Worm (Caenorhabditis elegans) whole organism, L3 larva: ENCODE data around the gene F02E11.2.

Source experiments
- R02D3.7 ChIP-seq: fragments of 150-350 bp; optimal IDR thresholded peaks from 2 replicates; lab custom pipeline; 2014; ENCODE audit warnings: missing biosample characterization, missing genetic modification characterization
- ZK546.5 ChIP-seq: sonication (generic microtip); optimal IDR thresholded peaks from 2 replicates; lab custom pipeline; 2017; ENCODE audit warnings: missing biosample characterization, missing genetic modification characterization
- aly-2 ChIP-seq: fragments of 150-350 bp; optimal IDR thresholded peaks from 2 replicates; lab custom pipeline; 2014; ENCODE audit warnings: missing biosample characterization, missing genetic modification characterization
- ama-1 ChIP-seq: fragments of 150-350 bp; optimal IDR thresholded peaks from 2 replicates; lab custom pipeline; 2018
- ceh-28 ChIP-seq: fragments of 150-350 bp; optimal IDR thresholded peaks from 2 replicates; lab custom pipeline; 2014; ENCODE audit warnings: missing biosample characterization, missing genetic modification reagents, missing genetic modification characterization
- ceh-9 ChIP-seq: sonication (generic microtip); optimal IDR thresholded peaks from 2 replicates; lab custom pipeline; 2018; ENCODE audit warnings: missing biosample characterization, missing genetic modification characterization
- elt-1 ChIP-seq: fragments of 150-350 bp; optimal IDR thresholded peaks from 2 replicates; lab custom pipeline; 2014; ENCODE audit warnings: missing biosample characterization, missing genetic modification characterization
- elt-2 ChIP-seq: sonication (generic microtip); optimal IDR thresholded peaks from 2 replicates; lab custom pipeline; 2016; ENCODE audit warnings: missing genetic modification reagents, mild to moderate bottlenecking, missing genetic modification characterization, missing compliant biosample characterization
- fos-1 ChIP-seq: fragments of 150-350 bp; optimal IDR thresholded peaks from 2 replicates; lab custom pipeline; 2014; ENCODE audit warnings: missing biosample characterization, missing genetic modification characterization
- hmg-11 ChIP-seq: sonication (generic microtip); optimal IDR thresholded peaks from 2 replicates; lab custom pipeline; 2016; ENCODE audit warnings: missing genetic modification characterization, missing compliant biosample characterization
- lsy-12 ChIP-seq: sonication (generic microtip); optimal IDR thresholded peaks from 2 replicates; lab custom pipeline; 2016; ENCODE audit warnings: mild to moderate bottlenecking, missing genetic modification characterization, missing compliant biosample characterization
- nhr-12 ChIP-seq: fragments of 150-350 bp; optimal IDR thresholded peaks from 2 replicates; lab custom pipeline; 2014; ENCODE audit warnings: missing biosample characterization, missing genetic modification characterization
- nhr-23 ChIP-seq: fragments of 150-350 bp; optimal IDR thresholded peaks from 2 replicates; lab custom pipeline; 2014; ENCODE audit warnings: missing biosample characterization, missing genetic modification reagents, missing genetic modification characterization
- nhr-67 ChIP-seq: fragments of 150-350 bp; optimal IDR thresholded peaks from 2 replicates; lab custom pipeline; 2014; ENCODE audit warnings: missing biosample characterization, missing genetic modification characterization
- nhr-76 ChIP-seq: fragments of 150-350 bp; sonication (generic microtip); optimal IDR thresholded peaks from 5 replicates; lab custom pipeline; 2014; ENCODE audit warnings: missing biosample characterization, missing genetic modification characterization
- nhr-77 ChIP-seq: fragments of 150-350 bp; optimal IDR thresholded peaks from 2 replicates; lab custom pipeline; 2014; ENCODE audit warnings: missing biosample characterization, missing genetic modification characterization
- pha-4 ChIP-seq: fragments of 150-350 bp; optimal IDR thresholded peaks from 2 replicates; lab custom pipeline; 2014; ENCODE audit warnings: missing biosample characterization, missing genetic modification reagents, missing genetic modification characterization
- sea-2 ChIP-seq: fragments of 150-350 bp; sonication (generic microtip); optimal IDR thresholded peaks from 4 replicates; lab custom pipeline; 2014; ENCODE audit warnings: missing biosample characterization, missing genetic modification reagents, missing genetic modification characterization
- skn-1 ChIP-seq: fragments of 150-350 bp; optimal IDR thresholded peaks from 2 replicates; lab custom pipeline; 2014; ENCODE audit warnings: missing biosample characterization, missing genetic modification characterization
- tbx-2 ChIP-seq: sonication (generic microtip); optimal IDR thresholded peaks from 2 replicates; lab custom pipeline; 2016; ENCODE audit warnings: mild to moderate bottlenecking, missing genetic modification characterization, missing compliant biosample characterization

Gene F02E11.2

DNA sequence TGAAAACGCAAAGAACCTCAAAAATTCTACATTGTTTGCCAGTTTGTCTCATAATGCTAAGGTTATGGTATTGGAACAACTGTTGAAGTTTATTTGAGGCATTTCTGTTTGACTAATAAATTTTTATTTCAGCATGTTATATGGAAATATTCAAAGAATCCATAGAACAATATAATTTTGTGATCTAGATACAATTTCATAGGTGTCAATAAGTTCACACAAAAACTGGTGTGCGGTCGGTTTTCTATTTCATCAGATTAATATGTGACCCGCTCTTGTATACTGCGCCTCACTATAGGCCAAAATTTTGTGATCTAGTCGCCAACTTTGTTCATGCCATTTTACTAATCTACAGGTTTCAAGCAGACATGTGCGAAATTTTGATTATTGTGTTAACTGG, 36.9 kb downstream of the F02E11.2 start, which contains the start of gene btb-22:
Gene btb-22, plus strand, starts transcription at position 301 of the 400 bp plus-strand sequence.
- TF ChIP-seq elt-2 (tag; lab: Kevin White, UChicago) (no peak), aly-2 (no peak), R02D3.7 (tag; lab: Kevin White, UChicago) (no peak), sea-2 (no peak)

DNA sequence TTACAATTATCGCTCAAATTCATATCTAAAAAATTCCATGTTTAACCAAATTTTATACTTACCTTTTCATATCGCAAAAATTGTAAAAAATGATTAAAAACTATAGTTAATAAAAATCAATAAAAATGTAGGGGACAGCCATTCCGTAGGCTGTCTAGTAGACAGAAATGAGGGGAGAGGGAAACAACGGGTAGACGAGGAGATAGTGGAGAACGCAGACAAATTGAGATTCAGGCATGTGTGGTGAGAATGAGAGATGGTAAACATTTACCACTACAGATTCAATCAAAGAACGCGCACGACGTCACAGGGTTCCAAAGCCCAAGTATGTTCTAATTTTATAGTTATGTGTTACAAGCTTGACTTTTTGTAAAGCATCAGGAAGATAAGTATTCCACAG, 41.0 kb downstream of the F02E11.2 start:
- no peak for TF ChIP-seq fos-1
- TF ChIP-seq R02D3.7 (tag; lab: Kevin White, UChicago), result no peak
- TF ChIP-seq nhr-23 (tag; lab: Kevin White, UChicago), result no peak
- TF ChIP-seq ZK546.5, result no peak
- TF ChIP-seq nhr-77, result no peak
- TF ChIP-seq ceh-28, result peak; percentile 37
- no peak for TF ChIP-seq nhr-67 (tag; lab: Kevin White, UChicago)
- TF ChIP-seq elt-2 (tag; lab: Kevin White, UChicago), result peak; percentile 30
- TF ChIP-seq ama-1 (lab: Kevin White, UChicago), result no peak
- TF ChIP-seq pha-4, result peak; percentile 45

DNA sequence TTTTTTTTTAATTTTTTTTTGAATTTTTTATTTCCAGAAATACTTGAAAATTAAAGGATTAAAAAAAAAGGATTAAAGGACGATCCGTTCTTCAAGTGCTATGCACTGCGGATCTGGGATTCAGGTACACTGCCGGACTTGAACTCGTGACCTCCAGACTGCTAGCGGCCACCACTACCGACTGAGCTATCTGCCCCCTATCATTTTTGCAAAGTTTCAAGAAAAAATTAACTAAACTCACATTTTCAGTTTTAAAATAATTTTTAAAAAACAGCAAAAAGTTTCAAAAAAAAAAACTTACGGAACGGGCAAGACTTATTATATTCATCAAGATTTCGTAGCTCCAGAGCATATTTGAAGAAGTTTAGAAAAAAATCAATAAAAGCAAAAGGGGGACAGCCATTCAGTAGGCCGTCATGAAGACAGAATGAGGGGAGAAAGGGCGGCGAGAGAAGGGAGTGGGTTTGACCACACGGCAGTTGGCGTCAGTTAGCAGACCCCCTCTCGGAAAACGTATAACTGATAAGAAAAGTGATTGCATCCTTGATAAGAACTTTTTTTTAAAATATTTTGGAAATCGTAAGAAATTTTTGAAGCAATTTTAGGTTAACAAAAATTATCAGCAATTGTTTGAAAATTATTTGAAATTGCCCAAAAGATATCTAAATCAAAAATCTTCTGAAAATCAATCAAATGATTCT, 48.5 kb downstream of the F02E11.2 start:
- TF ChIP-seq skn-1 (tag; lab: Kevin White, UChicago), result no peak
- TF ChIP-seq nhr-76 (tag; lab: Kevin White, UChicago), result no peak
- no peak for TF ChIP-seq hmg-11
- TF ChIP-seq lsy-12 (tag; lab: Kevin White, UChicago), result no peak
- peak; percentile 46 for TF ChIP-seq elt-2 (tag; lab: Kevin White, UChicago)
- TF ChIP-seq nhr-12 (tag; lab: Kevin White, UChicago), result no peak

DNA sequence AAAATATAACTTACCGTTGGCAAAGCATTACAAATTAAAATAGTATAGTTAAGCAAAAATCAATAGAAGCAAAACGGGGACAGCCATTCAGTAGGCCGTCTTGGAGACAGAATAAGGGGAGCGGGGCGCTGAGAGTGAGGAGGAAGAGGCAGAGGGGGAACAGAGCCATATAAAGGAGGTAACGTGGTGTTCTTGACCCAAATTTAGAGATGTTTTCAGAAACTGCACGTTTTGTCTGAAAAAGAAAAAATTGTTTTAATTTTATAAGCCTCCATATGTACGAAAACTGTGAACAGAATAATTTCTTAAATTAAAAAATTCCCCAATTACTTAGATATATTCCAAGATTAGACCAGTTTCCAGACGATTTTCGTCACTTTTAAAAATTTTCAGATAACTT, 50.8 kb downstream of the F02E11.2 start, which contains the start of gene F39E9.6:
Gene F39E9.6, minus strand, starts transcription at position 101 of the 400 bp plus-strand sequence.
- TF ChIP-seq tbx-2 (tag; lab: Kevin White, UChicago) (no peak), ZK546.5 (no peak), ceh-9 (no peak), elt-1 (tag; lab: Kevin White, UChicago) (no peak)
